Worm (Caenorhabditis elegans): ENCODE measurements around the gene K09F6.9.
"Not testable (repeated sequence)": the region's sequence is repeated elsewhere in the genome, so short reads cannot be mapped to it uniquely, and the experiment has no call there.

K09F6.9 gene

DNA sequence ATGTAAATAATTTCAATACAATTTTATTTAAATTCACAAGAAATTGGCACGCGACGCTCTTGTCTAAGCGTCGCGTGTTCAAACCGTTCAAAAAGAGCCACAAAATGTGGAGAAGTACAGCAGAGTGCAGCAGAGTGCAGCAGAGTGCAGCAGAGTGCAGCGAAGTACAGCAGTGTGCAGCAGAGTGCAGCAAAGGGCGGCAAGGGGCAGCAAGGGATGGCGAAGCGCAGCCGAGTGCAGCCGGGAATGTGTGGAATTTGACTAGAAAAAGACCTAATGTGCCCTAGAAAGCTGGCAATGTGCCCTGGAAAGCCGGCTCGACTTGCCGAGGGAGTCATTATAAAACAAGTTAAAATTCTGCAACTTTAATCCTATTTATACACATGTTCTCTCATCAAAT, 3.2 kb downstream of the K09F6.9 start, which contains the start of gene K09F6.6:
TSS of gene K09F6.6 (minus strand) at position 43 of the 400 bp plus-strand sequence.
- TF ChIP-seq egrh-3 (GFP tag; IDR thresholded peaks at IDR 0.05): peak; percentile 44; the same call in 1 of the 2 replicates
- TF ChIP-seq ceh-58 (GFP tag; IDR thresholded peaks at IDR 0.05): no peak
- peak; percentile 75 for TF ChIP-seq zfh-2 (GFP tag; conservative IDR thresholded peaks at IDR 0.05)

DNA sequence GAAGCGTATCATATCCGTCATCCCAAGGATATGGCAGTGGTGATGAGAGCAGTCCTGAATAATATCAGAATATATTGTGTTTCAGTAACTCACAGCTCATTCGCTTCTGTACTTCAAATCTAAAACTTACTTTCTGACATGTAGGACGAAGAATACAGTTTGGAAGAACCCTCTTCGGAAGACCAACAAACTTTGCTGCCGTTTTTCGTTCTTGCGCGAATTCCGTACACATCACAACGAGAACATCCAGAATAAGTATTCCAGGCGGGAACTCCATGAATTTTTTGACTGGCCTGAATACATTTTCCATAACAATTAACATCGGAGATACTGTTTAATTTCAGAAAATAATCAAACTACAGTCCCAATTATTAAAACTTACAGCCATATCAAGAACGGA, 5.1 kb downstream of the K09F6.9 start, which contains the start of gene K09F6.15:
TSS of gene K09F6.15 (minus strand) at position 101 of the 400 bp plus-strand sequence.
- TF ChIP-seq aptf-3 (GFP tag; IDR thresholded peaks at IDR 0.05) (no peak), C17E4.6 (GFP tag; IDR thresholded peaks at IDR 0.05) (no peak), B0035.1 (tag; optimal IDR thresholded peaks at IDR 0.05) (no peak), lir-1 (GFP tag; conservative IDR thresholded peaks at IDR 0.05) (no peak), F52B5.7 (tag; optimal IDR thresholded peaks at IDR 0.05) (no peak), lin-35 (GFP tag; optimal IDR thresholded peaks at IDR 0.05) (no peak), D2030.7 (GFP tag; IDR thresholded peaks at IDR 0.05) (no peak), sptf-2 (GFP tag; optimal IDR thresholded peaks at IDR 0.05) (no peak), unc-62 (GFP tag; optimal IDR thresholded peaks at IDR 0.05) (no peak), K12H6.12 (tag; optimal IDR thresholded peaks at IDR 0.05) (no peak), ceh-100 (GFP tag; IDR thresholded peaks at IDR 0.05) (no peak), F55B11.4 (tag; optimal IDR thresholded peaks at IDR 0.05; ENCODE audit: borderline replicate concordance, insufficient read depth) (no peak), nhr-27 (tag; optimal IDR thresholded peaks at IDR 0.05) (no peak)

DNA sequence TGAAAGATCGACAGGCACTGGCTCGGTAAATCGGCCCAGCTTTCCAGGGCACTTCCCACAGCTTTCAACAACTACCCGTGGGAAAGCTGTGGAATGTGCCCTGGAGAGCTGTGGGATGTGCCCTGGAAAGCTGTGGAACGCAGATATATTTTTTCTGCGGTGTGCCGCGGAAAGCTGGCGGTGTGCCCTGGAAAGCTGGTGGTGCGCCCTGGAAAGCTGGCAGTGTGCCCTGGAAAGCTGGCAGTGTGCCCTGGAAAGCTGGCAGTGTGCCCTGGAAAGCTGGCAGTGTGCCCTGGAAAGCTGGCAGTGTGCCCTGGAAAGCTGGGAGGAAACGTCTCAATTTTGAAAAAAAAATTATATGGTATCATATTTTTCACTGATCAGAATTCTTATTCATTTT, 8.7 kb downstream of the K09F6.9 start:
- no peak for TF ChIP-seq athp-1 (tag; optimal IDR thresholded peaks at IDR 0.05)
- no peak for TF ChIP-seq ets-4 (GFP tag; optimal IDR thresholded peaks at IDR 0.05)
- no peak for TF ChIP-seq nfyb-1 (GFP tag; IDR thresholded peaks at IDR 0.05)
- TF ChIP-seq B0261.1 (tag; optimal IDR thresholded peaks at IDR 0.05): no peak
- TF ChIP-seq mcd-1 (GFP tag; IDR thresholded peaks at IDR 0.05): peak; percentile 29; the same call in 1 of the 2 replicates
- TF ChIP-seq snpc-4 (GFP tag; optimal IDR thresholded peaks at IDR 0.05): no peak
- no peak for TF ChIP-seq snpc-4 (tag; optimal IDR thresholded peaks at IDR 0.05)
- TF ChIP-seq pha-4 (tag; optimal IDR thresholded peaks at IDR 0.05): no peak
- TF ChIP-seq B0019.2 (GFP tag; conservative IDR thresholded peaks at IDR 0.05): no peak
- TF ChIP-seq let-526 (GFP tag; IDR thresholded peaks at IDR 0.05): no peak
- no peak for TF ChIP-seq madf-10 (tag; optimal IDR thresholded peaks at IDR 0.05)
- TF ChIP-seq lag-1 (GFP tag; IDR thresholded peaks at IDR 0.05): no peak
- no peak for TF ChIP-seq madf-8 (GFP tag; conservative IDR thresholded peaks at IDR 0.05)
- TF ChIP-seq bed-1 (GFP tag; IDR thresholded peaks at IDR 0.05): no peak
- no peak for TF ChIP-seq let-607 (tag; optimal IDR thresholded peaks at IDR 0.05)
- no peak for TF ChIP-seq pbrm-1 (GFP tag; IDR thresholded peaks at IDR 0.05)
- TF ChIP-seq zfh-2 (GFP tag; conservative IDR thresholded peaks at IDR 0.05): peak; percentile 86
- TF ChIP-seq egrh-3 (GFP tag; IDR thresholded peaks at IDR 0.05): peak; percentile 67; the same call in 1 of the 2 replicates
- 0 out of 2 replicates have a peak, but pooled peaks have one; percentile 25 for TF ChIP-seq B0336.3 (GFP tag; IDR thresholded peaks at IDR 0.05)

DNA sequence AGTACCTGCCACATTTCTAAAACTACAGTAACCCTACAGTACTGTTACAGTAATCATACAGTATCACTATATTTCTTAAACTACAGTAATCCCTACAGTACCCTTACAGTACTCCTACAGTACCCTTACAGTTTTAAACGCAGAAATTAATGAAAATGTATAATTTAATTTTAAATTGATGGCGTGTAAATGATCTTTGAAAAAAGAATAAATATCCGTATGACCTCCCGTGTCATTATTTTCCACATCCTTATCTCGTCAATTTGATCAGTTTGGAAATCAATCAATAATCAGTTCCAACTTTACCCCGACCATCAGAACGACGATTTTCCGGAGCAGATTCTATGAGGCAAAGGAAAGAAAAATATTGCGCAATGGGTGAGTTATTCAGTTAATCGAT, 27.6 kb downstream of the K09F6.9 start, which contains the start of gene K09F6.3:
TSS of gene K09F6.3 (plus strand) at position 301 of the 400 bp plus-strand sequence.
- TF ChIP-seq rpc-1 (optimal IDR thresholded peaks at IDR 0.05); rpc-1 (tag; optimal IDR thresholded peaks at IDR 0.05); let-607 (tag; optimal IDR thresholded peaks at IDR 0.05); unc-62 (GFP tag; optimal IDR thresholded peaks at IDR 0.05): not testable (repeated sequence)
